Fruit fly (Drosophila melanogaster) whole organism, embryonic: ENCODE data around the gene CG10576.
A peak's percentile ranks its signal among the peaks of the same experiment; 100 is the strongest.

Experiments used
- Abd-B ChIP-seq: fragments of 200-800 bp; sonication (Bioruptor generic); optimal IDR thresholded peaks from 2 replicates; lab custom pipeline; 2018; ENCODE audit warnings: missing biosample characterization, mild to moderate bottlenecking, missing genetic modification characterization, moderate library complexity
- CG10543 ChIP-seq: fragments of 200-800 bp; sonication (Bioruptor generic); optimal IDR thresholded peaks from 3 replicates; lab custom pipeline; 2017; ENCODE audit warnings: missing biosample characterization, mild to moderate bottlenecking, missing genetic modification characterization, moderate library complexity
- CG11093 ChIP-seq: fragments of 200-800 bp; sonication (Bioruptor generic); IDR thresholded peaks from 3 replicates; pipeline ENCODE4 v1.3.6; 2022; ENCODE audit warnings: missing biosample characterization, missing genetic modification characterization
- CG14014 ChIP-seq: fragments of 200-800 bp; sonication (Bioruptor generic); IDR thresholded peaks from 2 replicates; pipeline ENCODE4 v1.3.6; 2022; ENCODE audit warnings: missing biosample characterization, missing genetic modification characterization
- CG14050 ChIP-seq: fragments of 200-800 bp; sonication (Bioruptor generic); IDR thresholded peaks from 3 replicates; pipeline ENCODE4 v1.3.6; 2022; ENCODE audit warnings: missing biosample characterization, missing genetic modification characterization
- CG1602 ChIP-seq: fragments of 200-800 bp; sonication (Bioruptor generic); optimal IDR thresholded peaks from 3 replicates; lab custom pipeline; 2016; ENCODE audit warnings: missing biosample characterization, missing genetic modification characterization
- CG17568 ChIP-seq: fragments of 200-800 bp; sonication (Bioruptor generic); optimal IDR thresholded peaks from 2 replicates; lab custom pipeline; 2018; ENCODE audit warnings: missing biosample characterization, mild to moderate bottlenecking, missing genetic modification characterization, moderate library complexity
- CG31365 ChIP-seq: fragments of 200-800 bp; sonication (Bioruptor generic); optimal IDR thresholded peaks from 2 replicates; lab custom pipeline; 2018; ENCODE audit warnings: missing biosample characterization, mild to moderate bottlenecking, missing genetic modification characterization
- CG5953 ChIP-seq: fragments of 200-800 bp; sonication (Bioruptor generic); IDR thresholded peaks from 2 replicates; pipeline ENCODE4 v1.3.6; 2022; ENCODE audit warnings: missing biosample characterization, missing genetic modification characterization
- CG6254 ChIP-seq: fragments of 200-800 bp; sonication (Bioruptor generic); optimal IDR thresholded peaks from 3 replicates; lab custom pipeline; 2017; ENCODE audit warnings: mild to moderate bottlenecking, missing biosample characterization, missing genetic modification reagents, missing genetic modification characterization
- CG6689 ChIP-seq: fragments of 200-800 bp; sonication (Bioruptor generic); IDR thresholded peaks from 2 replicates; pipeline ENCODE4 v1.3.6; 2022; ENCODE audit warnings: missing biosample characterization, missing genetic modification characterization
- CG6791 ChIP-seq: fragments of 200-800 bp; sonication (Bioruptor generic); IDR thresholded peaks from 3 replicates; pipeline ENCODE4 v1.3.6; 2022; ENCODE audit warnings: missing biosample characterization, missing genetic modification characterization; ENCODE audit not compliant: partially characterized antibody
- CG8290 ChIP-seq, 3 experiments: fragments of 200-800 bp; sonication (Bioruptor generic); optimal IDR thresholded peaks; 2 replicates each; lab custom pipeline; 2016 to 2019; ENCODE audit warnings: missing biosample characterization in 3 of 3, missing genetic modification characterization in 3 of 3, mild to moderate bottlenecking in 2 of 3, moderate library complexity in 1 of 3
- Deaf1 ChIP-seq: fragments of 200-800 bp; optimal IDR thresholded peaks from 3 replicates; lab custom pipeline; 2019; ENCODE audit warnings: missing biosample characterization, mild to moderate bottlenecking, missing genetic modification characterization, moderate library complexity
- Dek ChIP-seq: fragments of 200-800 bp; sonication (Bioruptor generic); optimal IDR thresholded peaks from 3 replicates; lab custom pipeline; 2019; ENCODE audit warnings: missing biosample characterization, mild to moderate bottlenecking, missing genetic modification characterization, moderate library complexity
- E2f2 ChIP-seq: fragments of 200-800 bp; sonication (Bioruptor generic); IDR thresholded peaks from 2 replicates; pipeline ENCODE4 v1.3.6; 2022; ENCODE audit warnings: missing biosample characterization, missing genetic modification characterization
- H15 ChIP-seq: fragments of 200-800 bp; sonication (Bioruptor generic); IDR thresholded peaks from 3 replicates; pipeline ENCODE4 v1.3.6; 2022; ENCODE audit warnings: missing biosample characterization, missing genetic modification characterization
- HLH3B ChIP-seq: fragments of 200-800 bp; sonication (Bioruptor generic); IDR thresholded peaks from 2 replicates; pipeline ENCODE4 v1.3.6; 2022; ENCODE audit warnings: missing biosample characterization, missing genetic modification characterization
- HLH4C ChIP-seq: fragments of 200-800 bp; sonication (Bioruptor generic); IDR thresholded peaks from 3 replicates; pipeline ENCODE4 v1.3.6; 2022; ENCODE audit warnings: missing biosample characterization, missing genetic modification characterization; ENCODE audit not compliant: partially characterized antibody
- HLHmδ ChIP-seq: fragments of 200-800 bp; sonication (Bioruptor generic); optimal IDR thresholded peaks from 2 replicates; lab custom pipeline; 2018; ENCODE audit warnings: missing biosample characterization, mild to moderate bottlenecking, missing genetic modification characterization, moderate library complexity
- Hey ChIP-seq: fragments of 200-800 bp; sonication (Bioruptor generic); optimal IDR thresholded peaks from 3 replicates; lab custom pipeline; 2018; ENCODE audit warnings: missing biosample characterization, mild to moderate bottlenecking, missing genetic modification characterization
- Hr39 ChIP-seq: fragments of >200 bp; optimal IDR thresholded peaks from 2 replicates; lab custom pipeline; 2017
- Hr78 ChIP-seq, 2 experiments: fragments of 200-800 bp in 1 of 2; fragments of >200 bp in 1 of 2; sonication (Bioruptor generic) in 1 of 2; optimal IDR thresholded peaks; 2 replicates each; lab custom pipeline; 2017 to 2019; ENCODE audit warnings: missing biosample characterization in 2 of 2, missing genetic modification characterization in 2 of 2, mild to moderate bottlenecking in 1 of 2, moderate library complexity in 1 of 2
- Lhr ChIP-seq: fragments of 200-800 bp; sonication (Bioruptor generic); optimal IDR thresholded peaks from 3 replicates; lab custom pipeline; 2017; ENCODE audit warnings: mild to moderate bottlenecking, missing biosample characterization, missing genetic modification reagents, missing genetic modification characterization
- Lpt ChIP-seq: fragments of >200 bp; optimal IDR thresholded peaks from 2 replicates; lab custom pipeline; 2018; ENCODE audit warnings: missing biosample characterization, missing genetic modification characterization
- NK7.1 ChIP-seq: fragments of 200-800 bp; sonication (Bioruptor generic); optimal IDR thresholded peaks from 3 replicates; lab custom pipeline; 2016; ENCODE audit warnings: missing biosample characterization, missing genetic modification characterization
- Nf-YB ChIP-seq: fragments of 200-800 bp; sonication (Bioruptor generic); optimal IDR thresholded peaks from 3 replicates; lab custom pipeline; 2019; ENCODE audit warnings: missing biosample characterization, mild to moderate bottlenecking, missing genetic modification characterization, moderate library complexity
- Oaz ChIP-seq: fragments of 200-800 bp; sonication (Bioruptor generic); IDR thresholded peaks from 2 replicates; pipeline ENCODE4 v1.3.6; 2022; ENCODE audit warnings: missing biosample characterization, missing genetic modification characterization
- Side ChIP-seq: fragments of 200-800 bp; sonication (Bioruptor generic); optimal IDR thresholded peaks from 2 replicates; lab custom pipeline; 2016; ENCODE audit warnings: missing biosample characterization, missing genetic modification characterization
- Stat92E ChIP-seq, 3 experiments: fragments of >200 bp in 2 of 3; fragments of 200-800 bp in 1 of 3; sonication (Bioruptor generic) in 1 of 3; optimal IDR thresholded peaks; 2 replicates each; lab custom pipeline; 2017 to 2019; ENCODE audit warnings: missing biosample characterization in 3 of 3, missing genetic modification characterization in 3 of 3, mild to moderate bottlenecking in 1 of 3, moderate library complexity in 1 of 3
- ato ChIP-seq: fragments of 200-800 bp; sonication (Bioruptor generic); IDR thresholded peaks from 2 replicates; pipeline ENCODE4 v1.3.6; 2022; ENCODE audit warnings: missing biosample characterization, missing genetic modification characterization; ENCODE audit not compliant: partially characterized antibody
- bigmax ChIP-seq: fragments of 200-800 bp; sonication (Bioruptor generic); optimal IDR thresholded peaks from 2 replicates; lab custom pipeline; 2018; ENCODE audit warnings: missing biosample characterization, mild to moderate bottlenecking, missing genetic modification characterization
- ci ChIP-seq: fragments of 200-800 bp; sonication (Bioruptor generic); IDR thresholded peaks from 3 replicates; pipeline ENCODE4 v1.3.6; 2022; ENCODE audit warnings: missing biosample characterization, missing genetic modification characterization
- crc ChIP-seq: fragments of 200-800 bp; sonication (Bioruptor generic); optimal IDR thresholded peaks from 2 replicates; lab custom pipeline; 2016; ENCODE audit warnings: missing biosample characterization, missing genetic modification characterization
- crp ChIP-seq, 2 experiments: fragments of 200-800 bp; sonication (Bioruptor generic); optimal IDR thresholded peaks; 2 replicates in 1 of 2; 3 replicates in 1 of 2; lab custom pipeline; 2017; ENCODE audit warnings: missing biosample characterization in 2 of 2, missing genetic modification characterization in 2 of 2, mild to moderate bottlenecking in 1 of 2, moderate library complexity in 1 of 2
- ems ChIP-seq: fragments of 200-800 bp; sonication (Bioruptor generic); optimal IDR thresholded peaks from 3 replicates; lab custom pipeline; 2016; ENCODE audit warnings: missing biosample characterization, missing genetic modification characterization
- ewg ChIP-seq: fragments of 200-800 bp; sonication (Bioruptor generic); optimal IDR thresholded peaks from 3 replicates; lab custom pipeline; 2017; ENCODE audit warnings: mild to moderate bottlenecking, missing biosample characterization, missing genetic modification reagents, missing genetic modification characterization
- eyg ChIP-seq: fragments of 200-800 bp; sonication (Bioruptor generic); optimal IDR thresholded peaks from 3 replicates; lab custom pipeline; 2016; ENCODE audit warnings: missing biosample characterization, missing genetic modification characterization
- inv ChIP-seq: fragments of 200-800 bp; sonication (Bioruptor generic); IDR thresholded peaks from 2 replicates; pipeline ENCODE4 v1.3.6; 2022; ENCODE audit warnings: missing biosample characterization, missing genetic modification characterization; ENCODE audit not compliant: partially characterized antibody
- kah ChIP-seq: fragments of 200-800 bp; sonication (Bioruptor generic); optimal IDR thresholded peaks from 2 replicates; lab custom pipeline; 2018; ENCODE audit warnings: missing biosample characterization, mild to moderate bottlenecking, missing genetic modification characterization
- kay ChIP-seq: fragments of 200-800 bp; sonication (Bioruptor generic); optimal IDR thresholded peaks from 2 replicates; lab custom pipeline; 2016; ENCODE audit warnings: missing biosample characterization, missing genetic modification characterization
- mld ChIP-seq: fragments of 200-800 bp; sonication (Bioruptor generic); IDR thresholded peaks from 3 replicates; pipeline ENCODE4 v1.3.6; 2022; ENCODE audit warnings: missing biosample characterization, missing genetic modification characterization; ENCODE audit not compliant: partially characterized antibody
- odd ChIP-seq: fragments of 200-800 bp; sonication (Bioruptor generic); optimal IDR thresholded peaks from 2 replicates; lab custom pipeline; 2017; ENCODE audit warnings: missing biosample characterization, mild to moderate bottlenecking, missing genetic modification characterization
- ranshi ChIP-seq: fragments of 200-800 bp; sonication (Bioruptor generic); IDR thresholded peaks from 2 replicates; pipeline ENCODE4 v1.3.6; 2022; ENCODE audit warnings: missing biosample characterization, missing genetic modification characterization
- slbo ChIP-seq: fragments of 200-800 bp; sonication (Bioruptor generic); IDR thresholded peaks from 2 replicates; pipeline ENCODE4 v1.3.6; 2022; ENCODE audit warnings: missing biosample characterization, missing genetic modification characterization
- so ChIP-seq: fragments of 200-800 bp; sonication (Bioruptor generic); IDR thresholded peaks from 3 replicates; pipeline ENCODE4 v1.3.6; 2022; ENCODE audit warnings: missing biosample characterization, missing genetic modification characterization
- trem ChIP-seq: fragments of 200-800 bp; optimal IDR thresholded peaks from 3 replicates; lab custom pipeline; 2019; ENCODE audit warnings: missing biosample characterization, mild to moderate bottlenecking, missing genetic modification characterization, moderate library complexity
- zen ChIP-seq: fragments of 200-800 bp; sonication (Bioruptor generic); optimal IDR thresholded peaks from 3 replicates; lab custom pipeline; 2018; ENCODE audit warnings: missing biosample characterization, mild to moderate bottlenecking, missing genetic modification characterization, moderate library complexity

Gene CG10576

dm6 chr3L:5751740-5752579, 13.5 kb downstream of the CG10576 start, which contains the start of gene DnaJ-1 (continued):
- TF ChIP-seq Lhr = peak; percentile 18
- TF ChIP-seq Nf-YB (GFP tag; lab: Kevin White, UChicago) = peak; percentile 34
- TF ChIP-seq ato (GFP tag; lab: Robert Waterston, UW) = peak; percentile 85
- TF ChIP-seq Oaz (GFP tag; lab: Robert Waterston, UW) = no peak
- TF ChIP-seq odd = peak; percentile 54
- no peak for TF ChIP-seq Hr39
- TF ChIP-seq mld (GFP tag; lab: Robert Waterston, UW) = peak; percentile 95
- TF ChIP-seq E2f2 (GFP tag; lab: Robert Waterston, UW) = peak; percentile 85
- TF ChIP-seq Stat92E (GFP tag; optimal IDR thresholded peaks at IDR 0.05; lab: Kevin White, UChicago) = peak in 1 of 3 experiments; percentile 77
- peak; percentile 16 for TF ChIP-seq ems (GFP tag; lab: Kevin White, UChicago)
- no peak for TF ChIP-seq ranshi
- TF ChIP-seq CG8290 (GFP tag; optimal IDR thresholded peaks at IDR 0.05; lab: Kevin White, UChicago) = peak; percentile 29
- peak in 1 of 2 experiments; percentile 19 for TF ChIP-seq CG8290 (tag; optimal IDR thresholded peaks at IDR 0.05; lab: Kevin White, UChicago)
- TF ChIP-seq CG6254 (GFP tag; lab: Kevin White, UChicago) = no peak
- TF ChIP-seq HLH4C (GFP tag; lab: Robert Waterston, UW) = peak; percentile 96
- TF ChIP-seq Dek (tag; lab: Kevin White, UChicago) = peak; percentile 37
- TF ChIP-seq crp (GFP tag; optimal IDR thresholded peaks at IDR 0.05; lab: Kevin White, UChicago) = no peak
- TF ChIP-seq CG17568 = no peak
- no peak for TF ChIP-seq CG11093
- peak; percentile 13; the same call in 1 of the 3 replicates for TF ChIP-seq ci
- no peak for TF ChIP-seq kay (GFP tag; lab: Kevin White, UChicago)
- TF ChIP-seq CG14014 = 0 out of 2 replicates have a peak, but pooled peaks have one; percentile 11
- TF ChIP-seq trem (tag; lab: Kevin White, UChicago) = peak; percentile 31
- peak; percentile 97 for TF ChIP-seq CG6791
- no peak for TF ChIP-seq Hr78 (GFP tag; optimal IDR thresholded peaks at IDR 0.05; lab: Kevin White, UChicago)
- TF ChIP-seq kah (GFP tag; lab: Kevin White, UChicago) = peak; percentile 53
- TF ChIP-seq ewg (GFP tag; lab: Kevin White, UChicago) = peak; percentile 43
- no peak for TF ChIP-seq H15 (GFP tag; lab: Robert Waterston, UW)
- no peak for TF ChIP-seq CG31365
- TF ChIP-seq slbo (GFP tag; lab: Robert Waterston, UW) = no peak
- TF ChIP-seq CG10543 (GFP tag; lab: Kevin White, UChicago) = peak; percentile 69
- TF ChIP-seq CG1602 (GFP tag; lab: Kevin White, UChicago) = no peak
- no peak for TF ChIP-seq eyg
- no peak for TF ChIP-seq CG5953 (GFP tag; lab: Robert Waterston, UW)
- TF ChIP-seq bigmax (GFP tag; lab: Kevin White, UChicago) = peak; percentile 53
- TF ChIP-seq Deaf1 (tag; lab: Kevin White, UChicago) = peak; percentile 90
- TF ChIP-seq NK7.1 (GFP tag; lab: Kevin White, UChicago) = no peak
- peak; percentile 98 for TF ChIP-seq inv (GFP tag; lab: Robert Waterston, UW)
- peak; percentile 20 for TF ChIP-seq HLHmδ (GFP tag; lab: Kevin White, UChicago)
- TF ChIP-seq crc = no peak
- no peak for TF ChIP-seq Lpt (GFP tag; lab: Kevin White, UChicago)
- peak; percentile 58 for TF ChIP-seq CG6689 (GFP tag; lab: Robert Waterston, UW)
- TF ChIP-seq zen = peak; percentile 40
- no peak for TF ChIP-seq Abd-B (GFP tag; lab: Kevin White, UChicago)
- no peak for TF ChIP-seq CG14050 (GFP tag; lab: Robert Waterston, UW)
- peak; percentile 43 for TF ChIP-seq Side (GFP tag; lab: Kevin White, UChicago)
- TF ChIP-seq so = peak; percentile 12; the same call in 1 of the 3 replicates
- TF ChIP-seq HLH3B = no peak
- TF ChIP-seq Hey (tag; lab: Kevin White, UChicago) = peak; percentile 24
